Worm (Caenorhabditis elegans) whole organism, L4 larva: Measurements from ENCODE around the gene tkr-2.

Source experiments
- F10B5.3 ChIP-seq: sonication (generic microtip); optimal IDR thresholded peaks from 2 replicates; lab custom pipeline; 2016; ENCODE audit warnings: mild to moderate bottlenecking, missing genetic modification characterization, missing compliant biosample characterization
- ceh-82 ChIP-seq: sonication (generic microtip); optimal IDR thresholded peaks from 2 replicates; lab custom pipeline; 2017; ENCODE audit warnings: missing biosample characterization, missing genetic modification characterization
- dmd-6 ChIP-seq: fragments of 200-800 bp; sonication (Bioruptor generic); IDR thresholded peaks from 2 replicates; pipeline ENCODE4 v1.3.6; 2022; ENCODE audit warnings: missing genetic modification reagents, missing genetic modification characterization, missing compliant biosample characterization
- dpl-1 ChIP-seq: fragments of 150-350 bp; optimal IDR thresholded peaks from 2 replicates; lab custom pipeline; 2014; ENCODE audit warnings: missing biosample characterization, missing genetic modification reagents, missing genetic modification characterization
- lin-38 ChIP-seq: fragments of 200-800 bp; sonication (Bioruptor generic); IDR thresholded peaks from 2 replicates; pipeline ENCODE4 v1.3.6; 2022; ENCODE audit warnings: missing genetic modification reagents, missing genetic modification characterization, missing compliant biosample characterization
- mdl-1 ChIP-seq, 2 experiments: fragments of 150-350 bp in 1 of 2; sonication (generic microtip) in 1 of 2; optimal IDR thresholded peaks; 2 replicates each; lab custom pipeline; 2014 to 2017; ENCODE audit warnings: missing biosample characterization in 2 of 2, missing genetic modification characterization in 2 of 2
- nhr-11 ChIP-seq: fragments of 150-350 bp; optimal IDR thresholded peaks from 2 replicates; lab custom pipeline; 2014; ENCODE audit warnings: missing biosample characterization, missing genetic modification characterization
- snpc-4 ChIP-seq: fragments of 150-350 bp; optimal IDR thresholded peaks from 2 replicates; lab custom pipeline; 2014; ENCODE audit warnings: missing biosample characterization, missing genetic modification characterization
- unc-130 ChIP-seq: sonication (generic microtip); optimal IDR thresholded peaks from 2 replicates; lab custom pipeline; 2016; ENCODE audit warnings: missing genetic modification reagents, missing genetic modification characterization, missing compliant biosample characterization

ce11 chrIV:6232769-6233290 lies 31.0 kb downstream of the tkr-2 start, which contains the start of gene F58F9.3:
- TF ChIP-seq unc-130 (no peak), dmd-6 (GFP tag; lab: Robert Waterston, UW) (peak; percentile 25; the same call in 1 of the 2 replicates), nhr-11 (no peak), F10B5.3 (tag; lab: Kevin White, UChicago) (no peak), snpc-4 (tag; lab: Kevin White, UChicago) (no peak), lin-38 (GFP tag; lab: Robert Waterston, UW) (no peak), dpl-1 (GFP tag; lab: Kevin White, UChicago) (no peak), mdl-1 (tag; optimal IDR thresholded peaks at IDR 0.05; lab: Kevin White, UChicago) (no peak), ceh-82 (tag; lab: Kevin White, UChicago) (no peak)
